Worm (Caenorhabditis elegans) whole organism, mixed stage, embryonic: ENCODE measurements around the gene C18A3.3.

Experiments used
- M03D4.4 ChIP-seq: sonication (generic microtip); optimal IDR thresholded peaks from 2 replicates; lab custom pipeline; 2017; ENCODE audit warnings: mild to moderate bottlenecking, missing genetic modification characterization, missing compliant biosample characterization
- bed-3 ChIP-seq: fragments of 200-800 bp; sonication (Bioruptor generic); optimal IDR thresholded peaks from 3 replicates; lab custom pipeline; 2018; ENCODE audit warnings: mild to moderate bottlenecking, missing genetic modification characterization, moderate library complexity, missing compliant biosample characterization
- blmp-1 ChIP-seq: fragments of 150-350 bp; optimal IDR thresholded peaks from 2 replicates; lab custom pipeline; 2014; ENCODE audit warnings: missing biosample characterization, missing genetic modification characterization
- ceh-39 ChIP-seq: fragments of 150-350 bp; optimal IDR thresholded peaks from 2 replicates; lab custom pipeline; 2014; ENCODE audit warnings: missing biosample characterization, missing genetic modification characterization
- ceh-43 ChIP-seq: fragments of 200-800 bp; sonication (Bioruptor generic); optimal IDR thresholded peaks from 2 replicates; lab custom pipeline; 2018; ENCODE audit warnings: mild to moderate bottlenecking, missing genetic modification characterization, moderate library complexity, missing compliant biosample characterization
- ceh-83 ChIP-seq: fragments of 200-800 bp; sonication (Bioruptor generic); optimal IDR thresholded peaks from 2 replicates; lab custom pipeline; 2018; ENCODE audit warnings: mild to moderate bottlenecking, missing genetic modification characterization, missing compliant biosample characterization
- ces-1 ChIP-seq: fragments of 150-350 bp; optimal IDR thresholded peaks from 2 replicates; lab custom pipeline; 2014; ENCODE audit warnings: missing biosample characterization, missing genetic modification reagents, missing genetic modification characterization
- drap-1 ChIP-seq: fragments of 200-800 bp; sonication (Bioruptor generic); optimal IDR thresholded peaks from 3 replicates; lab custom pipeline; 2018; ENCODE audit warnings: mild to moderate bottlenecking, missing genetic modification characterization, missing compliant biosample characterization
- elt-1 ChIP-seq: sonication (generic microtip); optimal IDR thresholded peaks from 2 replicates; lab custom pipeline; 2017; ENCODE audit warnings: missing genetic modification characterization, mild to moderate bottlenecking, missing compliant biosample characterization, antibody characterized with exemption, moderate library complexity, borderline replicate concordance; ENCODE audit not compliant: insufficient read depth
- elt-3 ChIP-seq: fragments of 150-350 bp; optimal IDR thresholded peaks from 2 replicates; lab custom pipeline; 2014; ENCODE audit warnings: missing biosample characterization, missing genetic modification characterization
- ham-2 ChIP-seq: fragments of 200-800 bp; sonication (Bioruptor generic); optimal IDR thresholded peaks from 2 replicates; lab custom pipeline; 2018; ENCODE audit warnings: mild to moderate bottlenecking, missing genetic modification characterization, missing compliant biosample characterization
- hlh-1 ChIP-seq: fragments of 150-350 bp; optimal IDR thresholded peaks from 2 replicates; lab custom pipeline; 2014; ENCODE audit warnings: missing biosample characterization, missing genetic modification reagents, missing genetic modification characterization
- lin-13 ChIP-seq: fragments of 150-350 bp; optimal IDR thresholded peaks from 2 replicates; lab custom pipeline; 2014; ENCODE audit warnings: missing biosample characterization, missing genetic modification characterization
- lsy-2 ChIP-seq: fragments of 150-350 bp; optimal IDR thresholded peaks from 2 replicates; lab custom pipeline; 2014; ENCODE audit warnings: missing biosample characterization, missing genetic modification characterization
- mab-5 ChIP-seq: fragments of 150-350 bp; optimal IDR thresholded peaks from 2 replicates; lab custom pipeline; 2014; ENCODE audit warnings: missing biosample characterization, missing genetic modification characterization
- mep-1 ChIP-seq: fragments of 150-350 bp; optimal IDR thresholded peaks from 2 replicates; lab custom pipeline; 2017; ENCODE audit warnings: missing biosample characterization, missing genetic modification reagents, missing genetic modification characterization, inconsistent platforms
- mls-2 ChIP-seq: sonication (generic microtip); optimal IDR thresholded peaks from 2 replicates; lab custom pipeline; 2016; ENCODE audit warnings: mild to moderate bottlenecking, missing genetic modification characterization, moderate library complexity, missing compliant biosample characterization
- nhr-12 ChIP-seq: fragments of 150-350 bp; optimal IDR thresholded peaks from 2 replicates; lab custom pipeline; 2014; ENCODE audit warnings: missing biosample characterization, missing genetic modification characterization
- nhr-2 ChIP-seq: fragments of 150-350 bp; optimal IDR thresholded peaks from 2 replicates; lab custom pipeline; 2014; ENCODE audit warnings: missing biosample characterization, missing genetic modification characterization
- nhr-28 ChIP-seq: fragments of 150-350 bp; optimal IDR thresholded peaks from 2 replicates; lab custom pipeline; 2014; ENCODE audit warnings: missing biosample characterization, missing genetic modification characterization
- nhr-76 ChIP-seq: sonication (generic microtip); optimal IDR thresholded peaks from 2 replicates; lab custom pipeline; 2017; ENCODE audit warnings: missing biosample characterization, missing genetic modification characterization
- pha-4 ChIP-seq: fragments of 150-350 bp; optimal IDR thresholded peaks from 2 replicates; lab custom pipeline; 2018; ENCODE audit warnings: missing biosample characterization, missing genetic modification reagents, missing genetic modification characterization
- sem-2 ChIP-seq: fragments of 200-800 bp; sonication (Bioruptor generic); optimal IDR thresholded peaks from 2 replicates; lab custom pipeline; 2018; ENCODE audit warnings: mild to moderate bottlenecking, missing genetic modification characterization, missing compliant biosample characterization
- snpc-4 ChIP-seq: fragments of 150-350 bp; optimal IDR thresholded peaks from 2 replicates; lab custom pipeline; 2014; ENCODE audit warnings: missing biosample characterization, missing genetic modification characterization
- sptf-1 ChIP-seq: sonication (generic microtip); optimal IDR thresholded peaks from 2 replicates; lab custom pipeline; 2017; ENCODE audit warnings: mild to moderate bottlenecking, missing genetic modification characterization, moderate library complexity, missing compliant biosample characterization
- tbx-8 ChIP-seq: fragments of 200-800 bp; sonication (Bioruptor generic); optimal IDR thresholded peaks from 2 replicates; lab custom pipeline; 2018; ENCODE audit warnings: mild to moderate bottlenecking, missing genetic modification characterization, moderate library complexity, missing compliant biosample characterization
- unc-120 ChIP-seq: sonication (generic microtip); optimal IDR thresholded peaks from 2 replicates; lab custom pipeline; 2017; ENCODE audit warnings: missing genetic modification characterization, missing compliant biosample characterization; ENCODE audit not compliant: poor library complexity, severe bottlenecking
- unc-39 ChIP-seq: fragments of 150-350 bp; optimal IDR thresholded peaks from 2 replicates; lab custom pipeline; 2014; ENCODE audit warnings: missing biosample characterization, missing genetic modification characterization
- unc-62 ChIP-seq: fragments of 150-350 bp; optimal IDR thresholded peaks from 2 replicates; lab custom pipeline; 2014; ENCODE audit warnings: missing biosample characterization, missing genetic modification reagents, missing genetic modification characterization
- ztf-11 ChIP-seq: fragments of 150-350 bp; optimal IDR thresholded peaks from 2 replicates; lab custom pipeline; 2014; ENCODE audit warnings: missing biosample characterization, missing genetic modification characterization

The C18A3.3 gene

ce11 chrII:5694798-5695197, 21.3 kb upstream of the C18A3.3 start, which contains the start of gene C25H3.14:
Gene C25H3.14, plus strand, starts transcription at chrII:5695098.
- no peak for TF ChIP-seq ztf-11 (tag; lab: Kevin White, UChicago)
- no peak for TF ChIP-seq lin-13 (tag; lab: Kevin White, UChicago)
- no peak for TF ChIP-seq ceh-83
- no peak for TF ChIP-seq mab-5 (tag; lab: Kevin White, UChicago)
- TF ChIP-seq ham-2: no peak
- TF ChIP-seq pha-4 (tag; lab: Kevin White, UChicago): no peak
- no peak for TF ChIP-seq nhr-76 (tag; lab: Kevin White, UChicago)
- TF ChIP-seq M03D4.4: no peak
- TF ChIP-seq unc-62 (GFP tag; lab: Kevin White, UChicago): no peak
- TF ChIP-seq ceh-43 (GFP tag; lab: Kevin White, UChicago): no peak
- TF ChIP-seq sem-2: no peak
- TF ChIP-seq ces-1 (GFP tag; lab: Kevin White, UChicago): no peak
- no peak for TF ChIP-seq unc-39 (tag; lab: Kevin White, UChicago)
- TF ChIP-seq snpc-4: no peak
- TF ChIP-seq tbx-8: no peak
- TF ChIP-seq sptf-1 (tag; lab: Kevin White, UChicago): no peak
- TF ChIP-seq ceh-39 (tag; lab: Kevin White, UChicago): no peak
- no peak for TF ChIP-seq lsy-2 (tag; lab: Kevin White, UChicago)
- TF ChIP-seq drap-1: no peak
- TF ChIP-seq blmp-1 (tag; lab: Kevin White, UChicago): no peak
- TF ChIP-seq, all 35 proteins: peak for 0

- no peak for TF ChIP-seq elt-3 (tag; lab: Kevin White, UChicago)
- TF ChIP-seq ham-2: no peak
- no peak for TF ChIP-seq pha-4 (tag; lab: Kevin White, UChicago)
- TF ChIP-seq elt-1 (tag; lab: Kevin White, UChicago): no peak
- TF ChIP-seq bed-3 (GFP tag; lab: Kevin White, UChicago): no peak
- no peak for TF ChIP-seq mep-1 (tag; lab: Kevin White, UChicago)
These were observed 19.9 kb upstream of the C18A3.3 start for ce11 chrII:5696218-5696617.

ce11 chrII:5697338-5697737, 18.8 kb upstream of the C18A3.3 start:
- TF ChIP-seq nhr-28 (tag; lab: Kevin White, UChicago) (no peak), elt-1 (tag; lab: Kevin White, UChicago) (no peak), nhr-12 (tag; lab: Kevin White, UChicago) (no peak), sptf-1 (tag; lab: Kevin White, UChicago) (no peak), nhr-76 (tag; lab: Kevin White, UChicago) (no peak), lsy-2 (tag; lab: Kevin White, UChicago) (no peak), blmp-1 (tag; lab: Kevin White, UChicago) (no peak), elt-3 (tag; lab: Kevin White, UChicago) (no peak)

- no peak for TF ChIP-seq lin-13 (tag; lab: Kevin White, UChicago)
- TF ChIP-seq hlh-1 (tag; lab: Kevin White, UChicago): no peak
These were observed 17.9 kb upstream of the C18A3.3 start for ce11 chrII:5698254-5698653.

ce11 chrII:5698869-5699268, 17.2 kb upstream of the C18A3.3 start, which contains the start of the genes C25H3.10 and C25H3.1:
Gene C25H3.10, minus strand, starts transcription at chrII:5698969.
Gene C25H3.1, plus strand, starts transcription at chrII:5699071.
- TF ChIP-seq ces-1 (GFP tag; lab: Kevin White, UChicago) (no peak), unc-39 (tag; lab: Kevin White, UChicago) (no peak), drap-1 (no peak), nhr-12 (tag; lab: Kevin White, UChicago) (no peak), blmp-1 (tag; lab: Kevin White, UChicago) (no peak), mls-2 (tag; lab: Kevin White, UChicago) (no peak), elt-1 (tag; lab: Kevin White, UChicago) (no peak)

- TF ChIP-seq hlh-1 (tag; lab: Kevin White, UChicago) (no peak), nhr-2 (tag; lab: Kevin White, UChicago) (no peak), bed-3 (GFP tag; lab: Kevin White, UChicago) (no peak), unc-120 (tag; lab: Kevin White, UChicago) (no peak), mep-1 (tag; lab: Kevin White, UChicago) (peak; percentile 31), sem-2 (no peak), pha-4 (tag; lab: Kevin White, UChicago) (no peak), ceh-43 (GFP tag; lab: Kevin White, UChicago) (no peak), unc-39 (tag; lab: Kevin White, UChicago) (no peak), ces-1 (GFP tag; lab: Kevin White, UChicago) (peak; percentile 1), ceh-83 (no peak)
These were observed 14.6 kb upstream of the C18A3.3 start for ce11 chrII:5701485-5701884.
